Worm (Caenorhabditis elegans): ENCODE measurements around the gene aco-2.

The aco-2 gene

DNA sequence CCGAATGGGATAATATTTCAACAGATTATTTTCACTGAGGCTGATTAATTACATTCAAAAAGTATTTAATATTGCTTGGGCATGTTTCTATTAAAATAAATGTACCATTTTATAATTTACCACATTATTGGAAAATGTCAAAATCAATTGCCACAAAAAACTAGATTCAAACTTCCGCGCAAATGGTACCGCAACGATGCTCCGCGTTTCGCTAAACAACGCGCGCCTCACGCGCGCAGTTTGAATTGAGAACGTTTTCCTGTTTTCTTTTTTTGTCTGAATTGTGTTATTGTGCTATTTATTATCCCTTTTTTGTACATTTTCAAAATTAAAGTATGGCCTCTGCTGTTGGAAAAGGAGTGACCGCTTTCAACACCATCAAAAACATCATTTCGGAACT, 32.7 kb upstream of the aco-2 start, which contains the start of gene C29E4.12 (continued):
- TF ChIP-seq hif-1 (tag; optimal IDR thresholded peaks at IDR 0.05) = peak in 1 of 2 experiments; percentile 27
- TF ChIP-seq nhr-25 (tag; optimal IDR thresholded peaks at IDR 0.05; ENCODE audit: borderline replicate concordance, insufficient read depth) = peak; percentile 55
- TF ChIP-seq mes-2 (tag; optimal IDR thresholded peaks at IDR 0.05; ENCODE audit: poor library complexity, severe bottlenecking) = peak; percentile 77
- TF ChIP-seq mxl-2 (GFP tag; conservative IDR thresholded peaks at IDR 0.05) = no peak
- TF ChIP-seq hmg-1.1 (GFP tag; IDR thresholded peaks at IDR 0.05) = peak; percentile 65; the same call in 1 of the 2 replicates
- TF ChIP-seq duxl-1 (tag; optimal IDR thresholded peaks at IDR 0.05; ENCODE audit: poor library complexity) = no peak
- TF ChIP-seq ceh-32 (tag; optimal IDR thresholded peaks at IDR 0.05; ENCODE audit: poor library complexity) = no peak
- peak; percentile 38 for TF ChIP-seq fkh-10 (GFP tag; optimal IDR thresholded peaks at IDR 0.05)

DNA sequence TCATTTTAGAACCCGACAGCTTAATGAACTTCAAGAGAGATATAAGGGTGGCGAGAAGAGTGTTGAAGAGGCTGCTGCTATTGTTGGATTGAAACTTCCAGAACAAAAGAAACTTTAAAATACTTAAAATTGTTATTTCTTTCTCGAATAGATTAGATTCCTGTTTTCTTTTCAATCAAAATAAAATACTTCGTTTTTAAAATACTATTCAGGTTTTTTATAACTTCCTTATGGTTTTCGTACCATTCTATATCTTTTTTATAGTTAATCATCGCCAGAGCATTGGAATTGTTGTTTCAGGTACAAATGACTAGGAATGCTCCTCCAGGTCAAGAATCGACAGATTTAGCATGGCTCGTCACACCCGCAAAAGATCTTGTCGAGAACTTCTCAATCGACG, 32.1 kb upstream of the aco-2 start, which contains the start of gene kle-2:
Gene kle-2 (plus strand): TSS at position 301 of the 400 bp plus-strand sequence.
- no peak for TF ChIP-seq lin-38 (GFP tag; IDR thresholded peaks at IDR 0.05)
- TF ChIP-seq mdt-29 (GFP tag; IDR thresholded peaks at IDR 0.05) = no peak
- TF ChIP-seq daf-8 (GFP tag; IDR thresholded peaks at IDR 0.05) = no peak
- TF ChIP-seq nhr-6 (tag; optimal IDR thresholded peaks at IDR 0.05) = no peak
- TF ChIP-seq mdl-1 (tag; optimal IDR thresholded peaks at IDR 0.05) = no peak
- no peak for TF ChIP-seq skn-1 (tag; optimal IDR thresholded peaks at IDR 0.05)
- TF ChIP-seq dve-1 (tag; optimal IDR thresholded peaks at IDR 0.05; ENCODE audit: insufficient read depth) = no peak
- TF ChIP-seq spr-1 (tag; optimal IDR thresholded peaks at IDR 0.05) = no peak
- TF ChIP-seq nhr-41 (GFP tag; IDR thresholded peaks at IDR 0.05) = no peak
- TF ChIP-seq dmd-9 (GFP tag; IDR thresholded peaks at IDR 0.05) = no peak
- TF ChIP-seq fos-1 (tag; optimal IDR thresholded peaks at IDR 0.05) = no peak
- TF ChIP-seq aly-2 (tag; optimal IDR thresholded peaks at IDR 0.05) = no peak

DNA sequence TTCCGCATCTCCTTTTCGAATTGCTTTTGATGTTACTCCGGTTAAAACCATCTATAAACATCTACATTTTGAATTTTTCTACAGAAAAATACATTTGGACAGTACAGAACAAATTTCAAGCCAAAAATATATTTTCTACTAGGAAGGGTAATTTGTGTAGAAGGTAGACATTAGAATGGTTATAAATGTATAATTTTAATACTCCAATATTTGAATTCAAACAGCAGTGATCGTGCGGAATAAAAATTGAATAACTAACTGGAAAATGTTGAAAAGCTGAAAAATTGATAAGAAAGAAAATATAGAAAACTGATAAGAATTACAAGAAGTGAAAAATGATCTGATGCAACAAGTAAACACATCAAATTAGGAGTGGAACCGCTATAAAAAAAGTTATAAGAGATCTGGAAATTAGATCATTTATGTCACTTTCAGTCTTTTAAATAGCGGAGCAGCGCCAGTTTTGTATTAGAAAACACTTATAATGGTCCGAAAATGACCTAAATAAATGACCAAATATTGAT, 26.5 kb upstream of the aco-2 start, which contains the start of gene gsto-1:
Gene gsto-1 (minus strand): TSS at position 51 of the 524 bp plus-strand sequence.
- TF ChIP-seq dmd-6 (GFP tag; IDR thresholded peaks at IDR 0.05) = no peak
- no peak for TF ChIP-seq spr-1 (tag; optimal IDR thresholded peaks at IDR 0.05)
- no peak for TF ChIP-seq snpc-4 (tag; optimal IDR thresholded peaks at IDR 0.05)
- TF ChIP-seq zip-2 (tag; optimal IDR thresholded peaks at IDR 0.05) = no peak
- TF ChIP-seq ceh-62 (tag; optimal IDR thresholded peaks at IDR 0.05) = no peak
- TF ChIP-seq lin-39 (tag; optimal IDR thresholded peaks at IDR 0.05) = no peak
- TF ChIP-seq snpc-1.2 (GFP tag; IDR thresholded peaks at IDR 0.05) = no peak
- TF ChIP-seq nhr-25 (tag; optimal IDR thresholded peaks at IDR 0.05; ENCODE audit: borderline replicate concordance, insufficient read depth) = no peak
- TF ChIP-seq lin-15B (tag; optimal IDR thresholded peaks at IDR 0.05) = no peak
- no peak for TF ChIP-seq hif-1 (tag; optimal IDR thresholded peaks at IDR 0.05)
- peak; percentile 89 for TF ChIP-seq ztf-7 (tag; optimal IDR thresholded peaks at IDR 0.05)
- TF ChIP-seq cey-2 (tag; optimal IDR thresholded peaks at IDR 0.05; ENCODE audit: borderline replicate concordance, insufficient read depth) = no peak
- TF ChIP-seq F10B5.3 (tag; optimal IDR thresholded peaks at IDR 0.05) = no peak
- peak; percentile 47 for TF ChIP-seq dve-1 (tag; optimal IDR thresholded peaks at IDR 0.05; ENCODE audit: insufficient read depth)
- no peak for TF ChIP-seq mxl-3 (GFP tag; optimal IDR thresholded peaks at IDR 0.05)
- no peak for TF ChIP-seq arid-1 (GFP tag; conservative IDR thresholded peaks at IDR 0.05)
- no peak for TF ChIP-seq R02D3.7 (tag; optimal IDR thresholded peaks at IDR 0.05)
- no peak for TF ChIP-seq lin-1 (GFP tag; IDR thresholded peaks at IDR 0.05)
- no peak for TF ChIP-seq rbr-2 (tag; optimal IDR thresholded peaks at IDR 0.05)
- no peak for TF ChIP-seq ces-1 (GFP tag; optimal IDR thresholded peaks at IDR 0.05)
- TF ChIP-seq fos-1 (tag; optimal IDR thresholded peaks at IDR 0.05) = no peak
- TF ChIP-seq tag-97 (GFP tag; IDR thresholded peaks at IDR 0.05) = no peak
- TF ChIP-seq tra-1 (GFP tag; IDR thresholded peaks at IDR 0.05) = no peak
- no peak for TF ChIP-seq Y75B8A.6 (GFP tag; IDR thresholded peaks at IDR 0.05)
- no peak for TF ChIP-seq nhr-11 (tag; optimal IDR thresholded peaks at IDR 0.05)
- no peak for TF ChIP-seq ama-1 (optimal IDR thresholded peaks at IDR 0.05)
- no peak for TF ChIP-seq aly-2 (tag; optimal IDR thresholded peaks at IDR 0.05)
- no peak for TF ChIP-seq egl-27 (tag; optimal IDR thresholded peaks at IDR 0.05)
- no peak for TF ChIP-seq daf-16 (GFP tag; optimal IDR thresholded peaks at IDR 0.05)
- TF ChIP-seq daf-16 (tag; optimal IDR thresholded peaks at IDR 0.05) = peak; percentile 81
- peak; percentile 21 for TF ChIP-seq pqm-1 (tag; optimal IDR thresholded peaks at IDR 0.05)
- no peak for TF ChIP-seq nhr-28 (tag; optimal IDR thresholded peaks at IDR 0.05)
- TF ChIP-seq mep-1 (tag; optimal IDR thresholded peaks at IDR 0.05) = peak; percentile 40

Data from whole organism, L4 larva.